Fruit fly (Drosophila melanogaster) whole organism, adult: ENCODE results near the gene CG13398.

Source experiments
- CG11617 ChIP-seq: fragments of 200-800 bp; sonication (Bioruptor generic); optimal IDR thresholded peaks from 2 replicates; lab custom pipeline; 2017; ENCODE audit warnings: mild to moderate bottlenecking, missing biosample characterization, missing genetic modification reagents, missing genetic modification characterization
- CG14711 ChIP-seq: fragments of 200-800 bp; sonication (Bioruptor generic); optimal IDR thresholded peaks from 2 replicates; lab custom pipeline; 2018; ENCODE audit warnings: missing biosample characterization, mild to moderate bottlenecking, missing genetic modification characterization, moderate library complexity
- CG1620 ChIP-seq: fragments of 200-800 bp; sonication (Bioruptor generic); optimal IDR thresholded peaks from 2 replicates; lab custom pipeline; 2016; ENCODE audit warnings: missing biosample characterization, missing genetic modification characterization
- CG33017 ChIP-seq: fragments of 200-800 bp; sonication (Bioruptor generic); optimal IDR thresholded peaks from 2 replicates; lab custom pipeline; 2018; ENCODE audit warnings: missing biosample characterization, mild to moderate bottlenecking, missing genetic modification characterization, moderate library complexity
- Mnt ChIP-seq: fragments of 200-800 bp; sonication (Bioruptor generic); optimal IDR thresholded peaks from 2 replicates; lab custom pipeline; 2016; ENCODE audit warnings: missing biosample characterization, mild to moderate bottlenecking, missing genetic modification characterization
- cic ChIP-seq: fragments of 200-800 bp; sonication (Bioruptor generic); optimal IDR thresholded peaks from 2 replicates; lab custom pipeline; 2017; ENCODE audit warnings: missing biosample characterization, mild to moderate bottlenecking, missing genetic modification characterization, moderate library complexity
- pad ChIP-seq: fragments of 200-800 bp; sonication (Bioruptor generic); optimal IDR thresholded peaks from 3 replicates; lab custom pipeline; 2017; ENCODE audit warnings: missing biosample characterization, missing genetic modification characterization, mild to moderate bottlenecking, moderate library complexity, missing genetic modification reagents
- toe ChIP-seq: fragments of 200-800 bp; sonication (Bioruptor generic); optimal IDR thresholded peaks from 2 replicates; lab custom pipeline; 2016; ENCODE audit warnings: missing biosample characterization, missing genetic modification characterization

dm6 chr2L:8374235-8374634, 40.8 kb downstream of the CG13398 start, which contains the start of gene Wdr82:
- TF ChIP-seq CG33017 (tag; lab: Kevin White, UChicago), result no peak
- TF ChIP-seq CG1620 (GFP tag; lab: Kevin White, UChicago), result no peak
- TF ChIP-seq cic, result no peak
- no peak for TF ChIP-seq CG11617
- no peak for TF ChIP-seq toe (GFP tag; lab: Kevin White, UChicago)
- TF ChIP-seq pad (GFP tag; lab: Kevin White, UChicago), result no peak
- TF ChIP-seq CG14711, result no peak
- TF ChIP-seq Mnt (GFP tag; lab: Kevin White, UChicago), result no peak
